Fruit fly (Drosophila melanogaster) whole organism, embryonic: ENCODE measurements around the gene CG16717.

ENCODE experiments used
- Awh ChIP-seq: fragments of 200-800 bp; sonication (Bioruptor generic); IDR thresholded peaks from 2 replicates; pipeline ENCODE4, ENCODE4 v1.3.6; 2022; ENCODE audit warnings: missing biosample characterization, missing genetic modification characterization
- Bteb2 ChIP-seq: fragments of 200-800 bp; sonication (Bioruptor generic); optimal IDR thresholded peaks from 2 replicates; lab custom pipeline; 2016; ENCODE audit warnings: missing biosample characterization, missing genetic modification characterization
- CG10147 ChIP-seq: fragments of 200-800 bp; sonication (Bioruptor generic); optimal IDR thresholded peaks from 2 replicates; lab custom pipeline; 2019; ENCODE audit warnings: missing biosample characterization, mild to moderate bottlenecking, missing genetic modification characterization, moderate library complexity
- CG10274 ChIP-seq: fragments of 200-800 bp; sonication (Bioruptor generic); optimal IDR thresholded peaks from 3 replicates; lab custom pipeline; 2017; ENCODE audit warnings: missing biosample characterization, mild to moderate bottlenecking, missing genetic modification characterization
- CG10959 ChIP-seq: fragments of 200-800 bp; sonication (Bioruptor generic); IDR thresholded peaks from 2 replicates; pipeline ENCODE4 v1.3.6; 2022; ENCODE audit warnings: missing biosample characterization, missing genetic modification characterization
- CG12071 ChIP-seq: fragments of 200-800 bp; sonication (Bioruptor generic); optimal IDR thresholded peaks from 3 replicates; lab custom pipeline; 2018; ENCODE audit warnings: missing biosample characterization, mild to moderate bottlenecking, missing genetic modification characterization
- CG12299 ChIP-seq: fragments of 200-800 bp; sonication (Bioruptor generic); optimal IDR thresholded peaks from 2 replicates; lab custom pipeline; 2018; ENCODE audit warnings: missing biosample characterization, mild to moderate bottlenecking, missing genetic modification characterization
- CG14667 ChIP-seq: fragments of 200-800 bp; sonication (Bioruptor generic); IDR thresholded peaks from 2 replicates; pipeline ENCODE4 v1.3.6; 2022; ENCODE audit warnings: missing biosample characterization, missing genetic modification characterization
- CG1832 ChIP-seq: fragments of 200-800 bp; sonication (Bioruptor generic); optimal IDR thresholded peaks from 2 replicates; lab custom pipeline; 2017; ENCODE audit warnings: missing biosample characterization, mild to moderate bottlenecking, missing genetic modification characterization, inconsistent platforms
- CG31224 ChIP-seq: fragments of 200-800 bp; sonication (Bioruptor generic); IDR thresholded peaks from 2 replicates; pipeline ENCODE4 v1.3.6; 2022; ENCODE audit warnings: missing biosample characterization, missing genetic modification characterization
- CG31365 ChIP-seq: fragments of 200-800 bp; sonication (Bioruptor generic); optimal IDR thresholded peaks from 2 replicates; lab custom pipeline; 2018; ENCODE audit warnings: missing biosample characterization, mild to moderate bottlenecking, missing genetic modification characterization
- CG33557 ChIP-seq: fragments of 200-800 bp; sonication (Bioruptor generic); optimal IDR thresholded peaks from 2 replicates; lab custom pipeline; 2019; ENCODE audit warnings: missing biosample characterization, mild to moderate bottlenecking, missing genetic modification characterization, moderate library complexity
- CG34422 ChIP-seq: fragments of 200-800 bp; sonication (Bioruptor generic); IDR thresholded peaks from 3 replicates; pipeline ENCODE4 v1.3.6; 2022; ENCODE audit warnings: missing biosample characterization, missing genetic modification characterization
- CG3726 ChIP-seq: fragments of 200-800 bp; sonication (Bioruptor generic); IDR thresholded peaks from 3 replicates; pipeline ENCODE4, ENCODE4 v1.3.6; 2022; ENCODE audit warnings: missing biosample characterization, missing genetic modification characterization
- CG4707 ChIP-seq: fragments of 200-800 bp; sonication (Bioruptor generic); optimal IDR thresholded peaks from 2 replicates; lab custom pipeline; 2018; ENCODE audit warnings: missing biosample characterization, mild to moderate bottlenecking, missing genetic modification characterization, moderate library complexity
- CG4730 ChIP-seq: fragments of 200-800 bp; sonication (Bioruptor generic); IDR thresholded peaks from 2 replicates; pipeline ENCODE4 v1.3.6; 2022; ENCODE audit warnings: missing biosample characterization, missing genetic modification characterization
- CG4854 ChIP-seq: fragments of 200-800 bp; sonication (Bioruptor generic); optimal IDR thresholded peaks from 2 replicates; lab custom pipeline; 2016; ENCODE audit warnings: missing biosample characterization, missing genetic modification characterization, inconsistent platforms
- CG6254 ChIP-seq: fragments of 200-800 bp; sonication (Bioruptor generic); optimal IDR thresholded peaks from 3 replicates; lab custom pipeline; 2017; ENCODE audit warnings: mild to moderate bottlenecking, missing biosample characterization, missing genetic modification reagents, missing genetic modification characterization
- CG6791 ChIP-seq: fragments of 200-800 bp; sonication (Bioruptor generic); IDR thresholded peaks from 3 replicates; pipeline ENCODE4 v1.3.6; 2022; ENCODE audit warnings: missing biosample characterization, missing genetic modification characterization; ENCODE audit not compliant: partially characterized antibody
- Camta ChIP-seq: fragments of 200-800 bp; sonication (Bioruptor generic); optimal IDR thresholded peaks from 2 replicates; lab custom pipeline; 2016; ENCODE audit warnings: missing biosample characterization, missing genetic modification characterization
- Chrac-16 ChIP-seq: fragments of 200-800 bp; sonication (Bioruptor generic); optimal IDR thresholded peaks from 3 replicates; lab custom pipeline; 2016; ENCODE audit warnings: missing biosample characterization, missing genetic modification characterization
- D19B ChIP-seq: fragments of 200-800 bp; sonication (Bioruptor generic); optimal IDR thresholded peaks from 2 replicates; lab custom pipeline; 2017; ENCODE audit warnings: missing biosample characterization, mild to moderate bottlenecking, missing genetic modification characterization
- Deaf1 ChIP-seq: fragments of 200-800 bp; optimal IDR thresholded peaks from 3 replicates; lab custom pipeline; 2019; ENCODE audit warnings: missing biosample characterization, mild to moderate bottlenecking, missing genetic modification characterization, moderate library complexity
- Elba2 ChIP-seq: fragments of 200-800 bp; sonication (Bioruptor generic); optimal IDR thresholded peaks from 3 replicates; lab custom pipeline; 2016; ENCODE audit warnings: missing biosample characterization, missing genetic modification characterization
- Fer1 ChIP-seq: fragments of 200-800 bp; sonication (Bioruptor generic); optimal IDR thresholded peaks from 2 replicates; lab custom pipeline; 2017; ENCODE audit warnings: missing biosample characterization, mild to moderate bottlenecking, missing genetic modification characterization
- HmgZ ChIP-seq: fragments of 200-800 bp; sonication (Bioruptor generic); optimal IDR thresholded peaks from 2 replicates; lab custom pipeline; 2018; ENCODE audit warnings: missing biosample characterization, mild to moderate bottlenecking, missing genetic modification characterization
- Hr78 ChIP-seq, 2 experiments: fragments of 200-800 bp in 1 of 2; fragments of >200 bp in 1 of 2; sonication (Bioruptor generic) in 1 of 2; optimal IDR thresholded peaks; 2 replicates each; lab custom pipeline; 2017 to 2019; ENCODE audit warnings: missing biosample characterization in 2 of 2, missing genetic modification characterization in 2 of 2, mild to moderate bottlenecking in 1 of 2, moderate library complexity in 1 of 2
- Jarid2 ChIP-seq: fragments of 200-800 bp; sonication (Bioruptor generic); optimal IDR thresholded peaks from 3 replicates; lab custom pipeline; 2017; ENCODE audit warnings: mild to moderate bottlenecking, missing biosample characterization, missing genetic modification reagents, missing genetic modification characterization
- MESR4 ChIP-seq: fragments of 200-800 bp; sonication (Bioruptor generic); optimal IDR thresholded peaks from 2 replicates; lab custom pipeline; 2018; ENCODE audit warnings: missing biosample characterization, mild to moderate bottlenecking, missing genetic modification characterization, moderate library complexity
- MTF-1 ChIP-seq: fragments of 200-800 bp; sonication (Bioruptor generic); optimal IDR thresholded peaks from 2 replicates; lab custom pipeline; 2018; ENCODE audit warnings: missing biosample characterization, mild to moderate bottlenecking, missing genetic modification characterization, borderline replicate concordance
- Myb ChIP-seq: fragments of 200-800 bp; sonication (Bioruptor generic); optimal IDR thresholded peaks from 2 replicates; lab custom pipeline; 2016; ENCODE audit warnings: missing biosample characterization, missing genetic modification characterization
- Nf-YB ChIP-seq: fragments of 200-800 bp; sonication (Bioruptor generic); optimal IDR thresholded peaks from 3 replicates; lab custom pipeline; 2019; ENCODE audit warnings: missing biosample characterization, mild to moderate bottlenecking, missing genetic modification characterization, moderate library complexity
- Nf-YC ChIP-seq: fragments of 200-800 bp; optimal IDR thresholded peaks from 3 replicates; lab custom pipeline; 2019; ENCODE audit warnings: missing biosample characterization, mild to moderate bottlenecking, missing genetic modification characterization, moderate library complexity
- Optix ChIP-seq: fragments of 200-800 bp; sonication (Bioruptor generic); IDR thresholded peaks from 3 replicates; pipeline ENCODE4 v1.3.6; 2022; ENCODE audit warnings: missing biosample characterization, missing genetic modification characterization
- Ravus ChIP-seq: fragments of 200-800 bp; sonication (Bioruptor generic); IDR thresholded peaks from 2 replicates; pipeline ENCODE4 v1.3.6; 2022; ENCODE audit warnings: missing biosample characterization, missing genetic modification characterization
- Taf1 ChIP-seq: fragments of 200-800 bp; sonication (Bioruptor generic); IDR thresholded peaks from 2 replicates; pipeline ENCODE4 v1.3.6; 2022; ENCODE audit warnings: missing biosample characterization, missing genetic modification characterization
- YL-1 ChIP-seq: fragments of 200-800 bp; sonication (Bioruptor generic); optimal IDR thresholded peaks from 3 replicates; lab custom pipeline; 2017; ENCODE audit warnings: missing biosample characterization, mild to moderate bottlenecking, missing genetic modification characterization
- cg ChIP-seq: fragments of 200-800 bp; sonication (Bioruptor generic); optimal IDR thresholded peaks from 3 replicates; lab custom pipeline; 2019; ENCODE audit warnings: missing biosample characterization, mild to moderate bottlenecking, missing genetic modification characterization, moderate library complexity
- chm ChIP-seq: fragments of 200-800 bp; sonication (Bioruptor generic); IDR thresholded peaks from 2 replicates; pipeline ENCODE4 v1.3.6; 2022; ENCODE audit warnings: missing biosample characterization, missing genetic modification characterization
- crc ChIP-seq: fragments of 200-800 bp; sonication (Bioruptor generic); optimal IDR thresholded peaks from 2 replicates; lab custom pipeline; 2016; ENCODE audit warnings: missing biosample characterization, missing genetic modification characterization
- da ChIP-seq: fragments of 200-800 bp; sonication (Bioruptor generic); optimal IDR thresholded peaks from 2 replicates; lab custom pipeline; 2016; ENCODE audit warnings: missing biosample characterization, missing genetic modification characterization
- eve ChIP-seq, 2 experiments: fragments of >200 bp; optimal IDR thresholded peaks; 2 replicates each; lab custom pipeline; 2017; ENCODE audit warnings: missing biosample characterization in 2 of 2, missing genetic modification characterization in 2 of 2
- fd64A ChIP-seq: fragments of 200-800 bp; sonication (Bioruptor generic); optimal IDR thresholded peaks from 3 replicates; lab custom pipeline; 2018; ENCODE audit warnings: missing biosample characterization, mild to moderate bottlenecking, missing genetic modification characterization
- inv ChIP-seq: fragments of 200-800 bp; sonication (Bioruptor generic); IDR thresholded peaks from 2 replicates; pipeline ENCODE4 v1.3.6; 2022; ENCODE audit warnings: missing biosample characterization, missing genetic modification characterization; ENCODE audit not compliant: partially characterized antibody
- klu ChIP-seq: fragments of 200-800 bp; sonication (Bioruptor generic); IDR thresholded peaks from 2 replicates; pipeline ENCODE4 v1.3.6; 2022; ENCODE audit warnings: missing biosample characterization, missing genetic modification characterization
- lmd ChIP-seq: fragments of 200-800 bp; sonication (Bioruptor generic); IDR thresholded peaks from 2 replicates; pipeline ENCODE4 v1.3.6; 2022; ENCODE audit warnings: missing biosample characterization, missing genetic modification characterization
- otp ChIP-seq: fragments of 200-800 bp; sonication (Bioruptor generic); IDR thresholded peaks from 3 replicates; pipeline ENCODE4, ENCODE4 v1.3.6; 2022; ENCODE audit warnings: missing biosample characterization, missing genetic modification characterization
- pnt ChIP-seq: fragments of 200-800 bp; sonication (Bioruptor generic); optimal IDR thresholded peaks from 3 replicates; lab custom pipeline; 2016; ENCODE audit warnings: missing biosample characterization, missing genetic modification characterization
- sens ChIP-seq: fragments of 200-800 bp; sonication (Bioruptor generic); peaks from one replicate; lab custom pipeline; 2016; ENCODE audit warnings: missing biosample characterization, missing genetic modification characterization
- sr ChIP-seq: fragments of 200-800 bp; sonication (Bioruptor generic); IDR thresholded peaks from 3 replicates; pipeline ENCODE4 v1.3.6; 2022; ENCODE audit warnings: missing biosample characterization, missing genetic modification characterization
- unpg ChIP-seq: fragments of 200-800 bp; sonication (Bioruptor generic); optimal IDR thresholded peaks from 3 replicates; lab custom pipeline; 2018; ENCODE audit warnings: missing biosample characterization, mild to moderate bottlenecking, missing genetic modification characterization, moderate library complexity
- yki ChIP-seq: fragments of >200 bp; optimal IDR thresholded peaks from 3 replicates; lab custom pipeline; 2018

The CG16717 gene

dm6 chr3L:9678007-9678497 is 949 bp upstream of the CG16717 start (continued):
- TF ChIP-seq YL-1 (GFP tag; lab: Kevin White, UChicago), result no peak
- no peak for TF ChIP-seq CG6254 (GFP tag; lab: Kevin White, UChicago)
- no peak for TF ChIP-seq inv (GFP tag; lab: Robert Waterston, UW)
- no peak for TF ChIP-seq CG31365 (tag; lab: Kevin White, UChicago)
- TF ChIP-seq CG34422, result no peak
- TF ChIP-seq Nf-YB, result no peak
- TF ChIP-seq unpg (GFP tag; lab: Kevin White, UChicago), result no peak
- no peak for TF ChIP-seq CG4730
- no peak for TF ChIP-seq CG31224 (GFP tag; lab: Robert Waterston, UW)
- no peak for TF ChIP-seq Elba2 (GFP tag; lab: Kevin White, UChicago)
- no peak for TF ChIP-seq HmgZ (tag; lab: Kevin White, UChicago)
- TF ChIP-seq sens (GFP tag; lab: Kevin White, UChicago), result peak; percentile 86
- TF ChIP-seq Bteb2 (GFP tag; lab: Kevin White, UChicago), result no peak
- peak; percentile 69 for TF ChIP-seq CG1832 (GFP tag; lab: Kevin White, UChicago)
- peak; percentile 12; the same call in 1 of the 3 replicates for TF ChIP-seq Optix (GFP tag; lab: Robert Waterston, UW)
- TF ChIP-seq otp (GFP tag; lab: Robert Waterston, UW), result no peak
- no peak for TF ChIP-seq CG10274 (GFP tag; lab: Kevin White, UChicago)
- no peak for TF ChIP-seq Chrac-16 (GFP tag; lab: Kevin White, UChicago)
- TF ChIP-seq crc (GFP tag; lab: Kevin White, UChicago), result no peak
- TF ChIP-seq CG4854 (GFP tag; lab: Kevin White, UChicago), result no peak
- TF ChIP-seq Nf-YC (tag; lab: Kevin White, UChicago), result no peak
- TF ChIP-seq cg, result peak; percentile 71
- TF ChIP-seq CG14667 (GFP tag; lab: Robert Waterston, UW), result no peak
- no peak for TF ChIP-seq MESR4 (GFP tag; lab: Kevin White, UChicago)
- peak; percentile 22 for TF ChIP-seq CG33557 (GFP tag; lab: Kevin White, UChicago)
- peak; percentile 42 for TF ChIP-seq fd64A (GFP tag; lab: Kevin White, UChicago)
- TF ChIP-seq MTF-1 (GFP tag; lab: Kevin White, UChicago), result no peak
- TF ChIP-seq Deaf1 (tag; lab: Kevin White, UChicago), result no peak
- peak; percentile 16 for TF ChIP-seq CG4707 (GFP tag; lab: Kevin White, UChicago)
- 0 out of 2 replicates have a peak, but pooled peaks have one; percentile 7 for TF ChIP-seq chm (GFP tag; lab: Robert Waterston, UW)
- no peak for TF ChIP-seq Awh (GFP tag; lab: Robert Waterston, UW)
- no peak for TF ChIP-seq CG10959 (GFP tag; lab: Robert Waterston, UW)
- TF ChIP-seq lmd (GFP tag; lab: Robert Waterston, UW), result no peak
- TF ChIP-seq da (GFP tag; lab: Kevin White, UChicago), result no peak
- TF ChIP-seq Fer1, result no peak
- no peak for TF ChIP-seq CG12071
- TF ChIP-seq CG6791, result 0 out of 3 replicates have a peak, but pooled peaks have one; percentile 40
- no peak for TF ChIP-seq Hr78 (GFP tag; optimal IDR thresholded peaks at IDR 0.05; lab: Kevin White, UChicago)
- no peak for TF ChIP-seq sr (GFP tag; lab: Robert Waterston, UW)
- no peak for TF ChIP-seq yki (lab: Kevin White, UChicago)
- no peak for TF ChIP-seq Myb
- TF ChIP-seq Jarid2 (GFP tag; lab: Kevin White, UChicago), result no peak
- TF ChIP-seq eve (GFP tag; optimal IDR thresholded peaks at IDR 0.05; lab: Kevin White, UChicago), result peak in 1 of 2 experiments; percentile 54
- no peak for TF ChIP-seq klu
- TF ChIP-seq CG12299, result no peak
- TF ChIP-seq Ravus (GFP tag; lab: Robert Waterston, UW), result no peak
- no peak for TF ChIP-seq Taf1 (GFP tag; lab: Robert Waterston, UW)
- TF ChIP-seq Camta (GFP tag; lab: Kevin White, UChicago), result no peak
- TF ChIP-seq CG3726 (GFP tag; lab: Robert Waterston, UW), result no peak
- TF ChIP-seq pnt (GFP tag; lab: Kevin White, UChicago), result no peak
- TF ChIP-seq CG10147 (GFP tag; lab: Kevin White, UChicago), result no peak
- TF ChIP-seq D19B (GFP tag; lab: Kevin White, UChicago), result no peak
